Fruit fly (Drosophila melanogaster) whole organism, prepupa: Measurements from ENCODE around the gene CG3224.

Experiments
- Blimp-1 ChIP-seq: fragments of 200-800 bp; sonication (Bioruptor generic); optimal IDR thresholded peaks from 3 replicates; lab custom pipeline; 2017; ENCODE audit warnings: missing biosample characterization, missing genetic modification characterization, mild to moderate bottlenecking, moderate library complexity, missing genetic modification reagents
- CG10631 ChIP-seq: fragments of 200-800 bp; sonication (Bioruptor generic); optimal IDR thresholded peaks from 2 replicates; lab custom pipeline; 2016; ENCODE audit warnings: missing biosample characterization, missing genetic modification characterization
- CG11294 ChIP-seq: fragments of 200-800 bp; sonication (Bioruptor generic); IDR thresholded peaks from 2 replicates; pipeline ENCODE4 v1.3.6; 2022; ENCODE audit warnings: missing biosample characterization, missing genetic modification characterization
- CG11902 ChIP-seq: fragments of 200-800 bp; sonication (Bioruptor generic); optimal IDR thresholded peaks from 3 replicates; lab custom pipeline; 2016; ENCODE audit warnings: missing biosample characterization, missing genetic modification characterization
- CG1621 ChIP-seq: fragments of 200-800 bp; sonication (Bioruptor generic); optimal IDR thresholded peaks from 3 replicates; lab custom pipeline; 2018; ENCODE audit warnings: missing biosample characterization, mild to moderate bottlenecking, missing genetic modification characterization
- CG16779 ChIP-seq: fragments of 200-800 bp; sonication (Bioruptor generic); optimal IDR thresholded peaks from 3 replicates; lab custom pipeline; 2017; ENCODE audit warnings: missing biosample characterization, mild to moderate bottlenecking, missing genetic modification characterization
- CG3032 ChIP-seq: fragments of 200-800 bp; optimal IDR thresholded peaks from 2 replicates; lab custom pipeline; 2019; ENCODE audit warnings: missing biosample characterization, mild to moderate bottlenecking, missing genetic modification characterization, moderate library complexity
- CG31627 ChIP-seq: fragments of 200-800 bp; sonication (Bioruptor generic); optimal IDR thresholded peaks from 3 replicates; lab custom pipeline; 2016; ENCODE audit warnings: missing biosample characterization, missing genetic modification characterization
- CG34406 ChIP-seq: fragments of 200-800 bp; sonication (Bioruptor generic); optimal IDR thresholded peaks from 3 replicates; lab custom pipeline; 2016; ENCODE audit warnings: missing biosample characterization, missing genetic modification characterization
- CG4318 ChIP-seq: fragments of 200-800 bp; sonication (Bioruptor generic); optimal IDR thresholded peaks from 3 replicates; lab custom pipeline; 2017; ENCODE audit warnings: missing biosample characterization, mild to moderate bottlenecking, missing genetic modification characterization
- CG6163 ChIP-seq: fragments of 200-800 bp; sonication (Bioruptor generic); IDR thresholded peaks from 3 replicates; pipeline ENCODE4 v1.3.6; 2022; ENCODE audit warnings: missing biosample characterization, missing genetic modification characterization
- CG6276 ChIP-seq: fragments of 200-800 bp; sonication (Bioruptor generic); optimal IDR thresholded peaks from 2 replicates; lab custom pipeline; 2017; ENCODE audit warnings: missing biosample characterization, mild to moderate bottlenecking, missing genetic modification characterization
- CG6792 ChIP-seq: fragments of 200-800 bp; sonication (Bioruptor generic); optimal IDR thresholded peaks from 3 replicates; lab custom pipeline; 2016; ENCODE audit warnings: missing biosample characterization, missing genetic modification characterization
- CG6808 ChIP-seq: fragments of 200-800 bp; sonication (Bioruptor generic); optimal IDR thresholded peaks from 3 replicates; lab custom pipeline; 2017; ENCODE audit warnings: missing biosample characterization, missing genetic modification characterization, mild to moderate bottlenecking, moderate library complexity, missing genetic modification reagents
- CG7368 ChIP-seq: fragments of 200-800 bp; sonication (Bioruptor generic); optimal IDR thresholded peaks from 3 replicates; lab custom pipeline; 2016; ENCODE audit warnings: missing biosample characterization, missing genetic modification characterization
- CG8632 ChIP-seq: fragments of 200-800 bp; sonication (Bioruptor generic); optimal IDR thresholded peaks from 3 replicates; lab custom pipeline; 2016; ENCODE audit warnings: missing biosample characterization, missing genetic modification characterization
- CG9139 ChIP-seq: fragments of 200-800 bp; sonication (Bioruptor generic); optimal IDR thresholded peaks from 3 replicates; lab custom pipeline; 2017; ENCODE audit warnings: missing biosample characterization, mild to moderate bottlenecking, missing genetic modification characterization
- Eip75B ChIP-seq: fragments of 200-800 bp; sonication (Bioruptor generic); optimal IDR thresholded peaks from 3 replicates; lab custom pipeline; 2016; ENCODE audit warnings: missing biosample characterization, missing genetic modification characterization
- Eip78C ChIP-seq: fragments of 200-800 bp; sonication (Bioruptor generic); peaks from one replicate; lab custom pipeline; 2016; ENCODE audit warnings: missing biosample characterization, missing genetic modification characterization
- Eip93F ChIP-seq: fragments of 200-800 bp; sonication (Bioruptor generic); optimal IDR thresholded peaks from 2 replicates; lab custom pipeline; 2016; ENCODE audit warnings: missing biosample characterization, mild to moderate bottlenecking, missing genetic modification characterization
- Ets21C ChIP-seq: fragments of 200-800 bp; sonication (Bioruptor generic); optimal IDR thresholded peaks from 3 replicates; lab custom pipeline; 2016; ENCODE audit warnings: missing biosample characterization, missing genetic modification characterization
- Ets96B ChIP-seq: fragments of 200-800 bp; optimal IDR thresholded peaks from 2 replicates; lab custom pipeline; 2019; ENCODE audit warnings: missing biosample characterization, mild to moderate bottlenecking, missing genetic modification characterization, moderate library complexity
- Gug ChIP-seq: fragments of 200-800 bp; sonication (Bioruptor generic); IDR thresholded peaks from 2 replicates; pipeline ENCODE4 v1.3.6; 2022; ENCODE audit warnings: missing biosample characterization, missing genetic modification characterization
- Hr38 ChIP-seq: sonication (Bioruptor generic); optimal IDR thresholded peaks from 2 replicates; lab custom pipeline; 2016; ENCODE audit warnings: missing biosample characterization, missing genetic modification characterization
- Hr39 ChIP-seq: fragments of 200-800 bp; sonication (Bioruptor generic); optimal IDR thresholded peaks from 2 replicates; lab custom pipeline; 2016; ENCODE audit warnings: missing biosample characterization, missing genetic modification characterization
- Hr4 ChIP-seq: fragments of 200-800 bp; sonication (Bioruptor generic); optimal IDR thresholded peaks from 3 replicates; lab custom pipeline; 2016; ENCODE audit warnings: missing biosample characterization, missing genetic modification characterization
- Lpt ChIP-seq: fragments of 200-800 bp; sonication (Bioruptor generic); optimal IDR thresholded peaks from 3 replicates; lab custom pipeline; 2016; ENCODE audit warnings: missing biosample characterization, missing genetic modification characterization
- Met ChIP-seq: fragments of 200-800 bp; sonication (Bioruptor generic); optimal IDR thresholded peaks from 3 replicates; lab custom pipeline; 2016; ENCODE audit warnings: missing biosample characterization, missing genetic modification characterization
- OdsH ChIP-seq: fragments of 200-800 bp; sonication (Bioruptor generic); optimal IDR thresholded peaks from 3 replicates; lab custom pipeline; 2016; ENCODE audit warnings: missing biosample characterization, missing genetic modification characterization
- Smox ChIP-seq: fragments of 200-800 bp; sonication (Bioruptor generic); optimal IDR thresholded peaks from 3 replicates; lab custom pipeline; 2016; ENCODE audit warnings: missing biosample characterization, missing genetic modification characterization
- Sox102F ChIP-seq: fragments of 200-800 bp; sonication (Bioruptor generic); optimal IDR thresholded peaks from 2 replicates; lab custom pipeline; 2016; ENCODE audit warnings: missing biosample characterization, mild to moderate bottlenecking, missing genetic modification characterization
- Sox14 ChIP-seq: fragments of 200-800 bp; sonication (Bioruptor generic); optimal IDR thresholded peaks from 3 replicates; lab custom pipeline; 2016; ENCODE audit warnings: missing biosample characterization, missing genetic modification characterization
- dac ChIP-seq: fragments of 200-800 bp; sonication (Bioruptor generic); optimal IDR thresholded peaks from 2 replicates; lab custom pipeline; 2017; ENCODE audit warnings: missing biosample characterization, mild to moderate bottlenecking, missing genetic modification characterization
- dsx ChIP-seq: fragments of 200-800 bp; optimal IDR thresholded peaks from 3 replicates; lab custom pipeline; 2019; ENCODE audit warnings: missing biosample characterization, mild to moderate bottlenecking, missing genetic modification characterization, moderate library complexity; ENCODE audit not compliant: poor library complexity, severe bottlenecking
- eg ChIP-seq: fragments of 200-800 bp; sonication (Bioruptor generic); IDR thresholded peaks from 3 replicates; pipeline ENCODE4 v1.3.6; 2022; ENCODE audit warnings: missing biosample characterization, missing genetic modification characterization
- esn ChIP-seq: fragments of 200-800 bp; sonication (Bioruptor generic); optimal IDR thresholded peaks from 2 replicates; lab custom pipeline; 2016; ENCODE audit warnings: missing biosample characterization, mild to moderate bottlenecking, missing genetic modification characterization, moderate library complexity
- fd59A ChIP-seq: fragments of 200-800 bp; sonication (Bioruptor generic); optimal IDR thresholded peaks from 2 replicates; lab custom pipeline; 2017; ENCODE audit warnings: missing biosample characterization, mild to moderate bottlenecking, missing genetic modification characterization, missing genetic modification reagents
- fd85E ChIP-seq: fragments of 200-800 bp; sonication (Bioruptor generic); optimal IDR thresholded peaks from 3 replicates; lab custom pipeline; 2016; ENCODE audit warnings: missing biosample characterization, missing genetic modification characterization
- fkh ChIP-seq: fragments of 200-800 bp; sonication (Bioruptor generic); optimal IDR thresholded peaks from 3 replicates; lab custom pipeline; 2017; ENCODE audit warnings: missing biosample characterization, mild to moderate bottlenecking, missing genetic modification characterization, moderate library complexity
- lz ChIP-seq: fragments of 200-800 bp; sonication (Bioruptor generic); optimal IDR thresholded peaks from 3 replicates; lab custom pipeline; 2016; ENCODE audit warnings: missing biosample characterization, missing genetic modification characterization
- net ChIP-seq: fragments of 200-800 bp; sonication (Bioruptor generic); optimal IDR thresholded peaks from 3 replicates; lab custom pipeline; 2016; ENCODE audit warnings: missing biosample characterization, missing genetic modification characterization
- pdm3 ChIP-seq: fragments of 200-800 bp; sonication (Bioruptor generic); optimal IDR thresholded peaks from 3 replicates; lab custom pipeline; 2016; ENCODE audit warnings: missing biosample characterization, missing genetic modification characterization
- salr ChIP-seq, 2 experiments: fragments of 200-800 bp; sonication (Bioruptor generic); optimal IDR thresholded peaks; 3 replicates each; lab custom pipeline; 2016 to 2018; ENCODE audit warnings: missing biosample characterization in 2 of 2, missing genetic modification characterization in 2 of 2, mild to moderate bottlenecking in 1 of 2
- ss ChIP-seq, 2 experiments: fragments of 200-800 bp; sonication (Bioruptor generic); optimal IDR thresholded peaks; 2 replicates in 1 of 2; 3 replicates in 1 of 2; lab custom pipeline; 2017 to 2018; ENCODE audit warnings: mild to moderate bottlenecking in 2 of 2, missing biosample characterization in 2 of 2, missing genetic modification characterization in 2 of 2, moderate library complexity in 1 of 2
- topi ChIP-seq: fragments of 200-800 bp; sonication (Bioruptor generic); optimal IDR thresholded peaks from 3 replicates; lab custom pipeline; 2016; ENCODE audit warnings: missing biosample characterization, missing genetic modification characterization
- vri ChIP-seq: fragments of 200-800 bp; sonication (Bioruptor generic); optimal IDR thresholded peaks from 3 replicates; lab custom pipeline; 2016; ENCODE audit warnings: missing biosample characterization, mild to moderate bottlenecking, missing genetic modification characterization

CG3224 gene

dm6 chrX:6624977-6625591 is 36.2 kb downstream of the CG3224 start (continued):
- TF ChIP-seq dsx (GFP tag; lab: Kevin White, UChicago), result no peak
- TF ChIP-seq Hr39 (GFP tag; lab: Kevin White, UChicago), result no peak
- no peak for TF ChIP-seq CG3032 (tag; lab: Kevin White, UChicago)
- TF ChIP-seq dac (GFP tag; lab: Kevin White, UChicago), result no peak

dm6 chrX:6624006-6624745 is 37.1 kb downstream of the CG3224 start:
- peak; percentile 80 for TF ChIP-seq dsx (GFP tag; lab: Kevin White, UChicago)
- peak; percentile 72 for TF ChIP-seq CG10631
- no peak for TF ChIP-seq CG16779 (tag; lab: Kevin White, UChicago)
- peak; percentile 29 for TF ChIP-seq CG1621 (tag; lab: Kevin White, UChicago)
- TF ChIP-seq CG11294 (GFP tag; lab: Robert Waterston, UW), result 0 out of 2 replicates have a peak, but pooled peaks have one; percentile 37
- TF ChIP-seq Hr38, result no peak
- peak; percentile 47 to 78 for TF ChIP-seq ss (GFP tag; optimal IDR thresholded peaks at IDR 0.05; lab: Kevin White, UChicago)
- TF ChIP-seq Eip93F (GFP tag; lab: Kevin White, UChicago), result peak; percentile 2
- peak; percentile 7 for TF ChIP-seq CG34406 (GFP tag; lab: Kevin White, UChicago)
- TF ChIP-seq Ets21C, result peak; percentile 38
- TF ChIP-seq fd85E (GFP tag; lab: Kevin White, UChicago), result no peak
- peak; percentile 78; the same call in 2 of the 3 replicates for TF ChIP-seq CG6163 (GFP tag; lab: Robert Waterston, UW)
- peak; percentile 69 for TF ChIP-seq vri (GFP tag; lab: Kevin White, UChicago)
- TF ChIP-seq Gug (GFP tag; lab: Robert Waterston, UW), result peak; percentile 50
- TF ChIP-seq eg (GFP tag; lab: Robert Waterston, UW), result peak; percentile 69; the same call in 2 of the 3 replicates
- peak; percentile 92 for TF ChIP-seq Eip78C (GFP tag; lab: Kevin White, UChicago)
- peak; percentile 10 for TF ChIP-seq Hr4 (GFP tag; lab: Kevin White, UChicago)
- TF ChIP-seq fkh, result no peak
- peak; percentile 56 for TF ChIP-seq lz (GFP tag; lab: Kevin White, UChicago)
- peak; percentile 67 for TF ChIP-seq Smox (GFP tag; lab: Kevin White, UChicago)
- TF ChIP-seq CG3032 (tag; lab: Kevin White, UChicago), result peak; percentile 73
- TF ChIP-seq net (GFP tag; lab: Kevin White, UChicago), result peak; percentile 40
- peak; percentile 36 for TF ChIP-seq Eip75B (GFP tag; lab: Kevin White, UChicago)
- peak; percentile 11 to 19 for TF ChIP-seq salr (GFP tag; optimal IDR thresholded peaks at IDR 0.05; lab: Kevin White, UChicago)
- no peak for TF ChIP-seq dac (GFP tag; lab: Kevin White, UChicago)
- peak; percentile 75 for TF ChIP-seq esn (GFP tag; lab: Kevin White, UChicago)
- peak; percentile 46 for TF ChIP-seq CG31627
- TF ChIP-seq OdsH (GFP tag; lab: Kevin White, UChicago), result peak; percentile 55
- no peak for TF ChIP-seq CG4318 (GFP tag; lab: Kevin White, UChicago)
- TF ChIP-seq Hr39 (GFP tag; lab: Kevin White, UChicago), result peak; percentile 47
- TF ChIP-seq CG9139 (GFP tag; lab: Kevin White, UChicago), result no peak
- peak; percentile 74 for TF ChIP-seq Met (GFP tag; lab: Kevin White, UChicago)
- peak; percentile 17 for TF ChIP-seq CG11902
- TF ChIP-seq CG6792 (GFP tag; lab: Kevin White, UChicago), result peak; percentile 55
- TF ChIP-seq CG6808 (GFP tag; lab: Kevin White, UChicago), result peak; percentile 49
- peak; percentile 46 for TF ChIP-seq Sox102F
- TF ChIP-seq CG6276 (GFP tag; lab: Kevin White, UChicago), result peak; percentile 15
- TF ChIP-seq Blimp-1 (GFP tag; lab: Kevin White, UChicago), result peak; percentile 93
- TF ChIP-seq CG7368 (GFP tag; lab: Kevin White, UChicago), result no peak
- TF ChIP-seq topi (GFP tag; lab: Kevin White, UChicago), result peak; percentile 54
- peak; percentile 30 for TF ChIP-seq Lpt
- TF ChIP-seq pdm3 (GFP tag; lab: Kevin White, UChicago), result peak; percentile 59
- TF ChIP-seq fd59A, result peak; percentile 12
- TF ChIP-seq Ets96B (tag; lab: Kevin White, UChicago), result peak; percentile 63
- peak; percentile 64 for TF ChIP-seq Sox14
- peak; percentile 38 for TF ChIP-seq CG8632
